Fruit fly (Drosophila melanogaster): ENCODE measurements around the gene CG2931.

DNA sequence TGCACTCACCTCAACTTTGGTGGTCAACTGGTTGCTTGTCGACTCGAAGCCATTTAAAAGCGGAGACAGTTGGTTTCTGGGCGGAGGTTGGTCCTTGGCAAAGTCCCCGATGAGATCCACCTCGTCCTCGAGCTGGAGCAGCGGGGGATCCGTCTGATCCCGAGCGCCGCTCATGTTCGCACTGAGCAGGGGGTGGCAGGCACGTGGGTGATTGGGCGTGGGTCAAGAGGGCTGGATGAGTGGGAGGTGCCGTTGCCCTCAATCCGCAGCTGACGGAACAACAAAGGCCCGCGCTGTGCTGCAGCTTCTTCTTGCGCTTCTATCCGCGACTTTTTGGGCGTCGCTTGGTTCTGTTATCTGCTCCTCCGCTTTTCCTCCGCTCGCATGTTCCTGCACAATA is 5.5 kb downstream of the CG2931 start:
- no peak for TF ChIP-seq OdsH (GFP tag; optimal IDR thresholded peaks at IDR 0.05)
- TF ChIP-seq sv (GFP tag; optimal IDR thresholded peaks at IDR 0.05), result no peak
- no peak for TF ChIP-seq fru (GFP tag; optimal IDR thresholded peaks at IDR 0.05)
- TF ChIP-seq Hr83 (GFP tag; optimal IDR thresholded peaks at IDR 0.05; ENCODE audit: poor library complexity, severe bottlenecking), result no peak
- TF ChIP-seq Hr78 (GFP tag; optimal IDR thresholded peaks at IDR 0.05), result no peak
